Worm (Caenorhabditis elegans): ENCODE data around the gene gar-2.
A peak's percentile ranks its signal among the peaks of the same experiment; 100 is the strongest.

gar-2 gene

ce11 chrIII:6356007-6356406 lies 46.8 kb downstream of the gar-2 start (continued):
- TF ChIP-seq C34B4.2 (tag; optimal IDR thresholded peaks at IDR 0.05) (no peak), lin-35 (GFP tag; optimal IDR thresholded peaks at IDR 0.05) (peak in 1 of 2 experiments; percentile 54)

ce11 chrIII:6356764-6357163 lies 47.6 kb downstream of the gar-2 start:
- no peak for TF ChIP-seq efl-1 (optimal IDR thresholded peaks at IDR 0.05)
- TF ChIP-seq efl-1 (GFP tag; optimal IDR thresholded peaks at IDR 0.05 in 1 of 2): no peak
- no peak for TF ChIP-seq C16A3.4 (tag; optimal IDR thresholded peaks at IDR 0.05)
- no peak for TF ChIP-seq unc-98 (GFP tag; IDR thresholded peaks at IDR 0.05)
- no peak for TF ChIP-seq zag-1 (tag; optimal IDR thresholded peaks at IDR 0.05)
- TF ChIP-seq unc-62 (GFP tag; optimal IDR thresholded peaks at IDR 0.05): no peak

ce11 chrIII:6358704-6359103 lies 49.5 kb downstream of the gar-2 start:
- TF ChIP-seq blmp-1 (tag; optimal IDR thresholded peaks at IDR 0.05) (peak; percentile 94), ztf-4 (tag; optimal IDR thresholded peaks at IDR 0.05) (no peak), tbx-2 (tag; optimal IDR thresholded peaks at IDR 0.05) (no peak), lin-14 (GFP tag; optimal IDR thresholded peaks at IDR 0.05) (peak; percentile 53), mab-9 (GFP tag; IDR thresholded peaks at IDR 0.05) (no peak), lir-3 (tag; optimal IDR thresholded peaks at IDR 0.05; ENCODE audit: poor library complexity) (no peak), rnt-1 (tag; optimal IDR thresholded peaks at IDR 0.05) (no peak), nhr-11 (tag; optimal IDR thresholded peaks at IDR 0.05) (no peak), unc-86 (tag; optimal IDR thresholded peaks at IDR 0.05) (no peak), pqm-1 (tag; optimal IDR thresholded peaks at IDR 0.05) (no peak), swsn-7 (tag; optimal IDR thresholded peaks at IDR 0.05) (no peak), irx-1 (tag; optimal IDR thresholded peaks at IDR 0.05) (no peak), nhr-76 (tag; optimal IDR thresholded peaks at IDR 0.05) (no peak), unc-98 (GFP tag; IDR thresholded peaks at IDR 0.05) (no peak), nhr-84 (tag; optimal IDR thresholded peaks at IDR 0.05) (no peak), lin-13 (GFP tag; optimal IDR thresholded peaks at IDR 0.05) (no peak), hlh-17 (GFP tag; optimal IDR thresholded peaks at IDR 0.05; ENCODE audit: borderline replicate concordance) (no peak), fkh-8 (tag; optimal IDR thresholded peaks at IDR 0.05) (no peak), mep-1 (tag; optimal IDR thresholded peaks at IDR 0.05) (no peak), pag-3 (tag; optimal IDR thresholded peaks at IDR 0.05; ENCODE audit: borderline replicate concordance, insufficient read depth) (no peak), nhr-19 (GFP tag; conservative IDR thresholded peaks at IDR 0.05) (no peak), nhr-47 (tag; optimal IDR thresholded peaks at IDR 0.05) (no peak), snu-23 (GFP tag; optimal IDR thresholded peaks at IDR 0.05) (peak; percentile 30), elt-3 (tag; optimal IDR thresholded peaks at IDR 0.05) (peak in 2 of 6 experiments; percentile 15 to 17), sptf-1 (tag; optimal IDR thresholded peaks at IDR 0.05) (no peak), pax-3 (tag; optimal IDR thresholded peaks at IDR 0.05) (no peak), efl-1 (optimal IDR thresholded peaks at IDR 0.05) (no peak), efl-1 (GFP tag; optimal IDR thresholded peaks at IDR 0.05 in 1 of 2) (peak in 1 of 2 experiments; percentile 6), fos-1 (tag; optimal IDR thresholded peaks at IDR 0.05) (no peak), snpc-4 (tag; optimal IDR thresholded peaks at IDR 0.05) (no peak)

- TF ChIP-seq sptf-1 (tag; optimal IDR thresholded peaks at IDR 0.05): no peak
- peak; percentile 12 for TF ChIP-seq rnt-1 (tag; optimal IDR thresholded peaks at IDR 0.05)
- TF ChIP-seq C04F5.9 (tag; optimal IDR thresholded peaks at IDR 0.05): no peak
- no peak for TF ChIP-seq elt-2 (tag; optimal IDR thresholded peaks at IDR 0.05)
- peak; percentile 21 for TF ChIP-seq lin-14 (GFP tag; optimal IDR thresholded peaks at IDR 0.05)
- TF ChIP-seq nhr-28 (tag; optimal IDR thresholded peaks at IDR 0.05): no peak
- TF ChIP-seq swsn-7 (tag; optimal IDR thresholded peaks at IDR 0.05): no peak
- no peak for TF ChIP-seq zip-4 (GFP tag; optimal IDR thresholded peaks at IDR 0.05)
- TF ChIP-seq nhr-19 (GFP tag; conservative IDR thresholded peaks at IDR 0.05): 0 out of 2 replicates have a peak, but pooled peaks have one; percentile 5
- TF ChIP-seq ceh-82 (tag; optimal IDR thresholded peaks at IDR 0.05): no peak
- no peak for TF ChIP-seq unc-130 (tag; optimal IDR thresholded peaks at IDR 0.05)
- no peak for TF ChIP-seq ces-1 (GFP tag; optimal IDR thresholded peaks at IDR 0.05)
- peak in 1 of 2 experiments; percentile 5 for TF ChIP-seq lin-35 (GFP tag; optimal IDR thresholded peaks at IDR 0.05)
- no peak for TF ChIP-seq zag-1 (tag; optimal IDR thresholded peaks at IDR 0.05)
- no peak for TF ChIP-seq ceh-8 (GFP tag; optimal IDR thresholded peaks at IDR 0.05)
- no peak for TF ChIP-seq tbx-2 (tag; optimal IDR thresholded peaks at IDR 0.05)
- TF ChIP-seq grh-1 (GFP tag; IDR thresholded peaks at IDR 0.05): no peak
- no peak for TF ChIP-seq jun-1 (tag; optimal IDR thresholded peaks at IDR 0.05)
- no peak for TF ChIP-seq lin-39 (tag; optimal IDR thresholded peaks at IDR 0.05)
- no peak for TF ChIP-seq lin-15B (tag; optimal IDR thresholded peaks at IDR 0.05)
- TF ChIP-seq nhr-85 (tag): peak; percentile 70
These were observed 50.1 kb downstream of the gar-2 start for ce11 chrIII:6359171-6359854.
